Comparison of ENCODE assay signal across 2 worm cellular contexts in genomic region chrII:9938877-9939276, ce11.
A peak's percentile ranks its signal among the peaks of the same experiment; 100 is the strongest.
TF ChIP-seq lines count a peak whose summit lies in the region.

TSS of gene C05C10.7 (minus strand) at chrII:9938971.
TSS of gene C05C10.5 (plus strand) at chrII:9939040.

TF ChIP-seq in whole organism, L4 larva, 104 proteins besides CTCF, POLR2A, EP300 and RAD21:
- TF ChIP-seq T20F7.1 (GFP tag; optimal IDR thresholded peaks at IDR 0.05; lab: Kevin White, UChicago) = no peak
- TF ChIP-seq Y48G9A.11 (GFP tag; IDR thresholded peaks at IDR 0.05; lab: Robert Waterston, UW) = peak; percentile 76
- TF ChIP-seq lin-38 (GFP tag; IDR thresholded peaks at IDR 0.05; lab: Robert Waterston, UW) = peak; percentile 57
- TF ChIP-seq unc-130 (GFP tag; optimal IDR thresholded peaks at IDR 0.05; lab: Kevin White, UChicago) = peak; percentile 66
- no peak for TF ChIP-seq nhr-42 (GFP tag; IDR thresholded peaks at IDR 0.05; lab: Robert Waterston, UW)

TF ChIP-seq in whole organism, young adult, 124 proteins besides CTCF, POLR2A, EP300 and RAD21:
- no peak for TF ChIP-seq nhr-179 (tag; optimal IDR thresholded peaks at IDR 0.05; lab: Kevin White, UChicago)
- TF ChIP-seq F33H1.4 (GFP tag; IDR thresholded peaks at IDR 0.05; lab: Robert Waterston, UW) = peak; percentile 82
- TF ChIP-seq unc-130 (GFP tag; optimal IDR thresholded peaks at IDR 0.05; lab: Kevin White, UChicago) = peak; percentile 78
- TF ChIP-seq snpc-4 (GFP tag; optimal IDR thresholded peaks at IDR 0.05; lab: Kevin White, UChicago) = peak; percentile 21
- TF ChIP-seq snpc-4 (tag; optimal IDR thresholded peaks at IDR 0.05; lab: Kevin White, UChicago) = no peak
- TF ChIP-seq ceh-40 (GFP tag; IDR thresholded peaks at IDR 0.05; lab: Robert Waterston, UW) = no peak
- peak; percentile 46; the same call in 1 of the 2 replicates for TF ChIP-seq rcor-1 (GFP tag; IDR thresholded peaks at IDR 0.05; lab: Robert Waterston, UW)
- TF ChIP-seq chd-7 (tag; optimal IDR thresholded peaks at IDR 0.05; lab: Kevin White, UChicago) = no peak
- peak; percentile 13; the same call in 1 of the 2 replicates for TF ChIP-seq mcd-1 (GFP tag; IDR thresholded peaks at IDR 0.05; lab: Robert Waterston, UW)
- peak; percentile 90 for TF ChIP-seq D2030.7 (GFP tag; IDR thresholded peaks at IDR 0.05; lab: Robert Waterston, UW)
- TF ChIP-seq sptf-2 (GFP tag; optimal IDR thresholded peaks at IDR 0.05; lab: Kevin White, UChicago) = no peak
- TF ChIP-seq K11D2.4 (GFP tag; IDR thresholded peaks at IDR 0.05; lab: Robert Waterston, UW) = no peak
- peak; percentile 53 for TF ChIP-seq C17E4.6 (GFP tag; IDR thresholded peaks at IDR 0.05; lab: Robert Waterston, UW)
- no peak for TF ChIP-seq cebp-1 (GFP tag; IDR thresholded peaks at IDR 0.05; lab: Robert Waterston, UW)
- TF ChIP-seq cebp-1 (tag; optimal IDR thresholded peaks at IDR 0.05; lab: Kevin White, UChicago) = no peak
- peak; percentile 76; the same call in 1 of the 2 replicates for TF ChIP-seq Y95B8A.8 (GFP tag; IDR thresholded peaks at IDR 0.05; lab: Robert Waterston, UW)
- no peak for TF ChIP-seq F57C9.4 (tag; optimal IDR thresholded peaks at IDR 0.05; lab: Kevin White, UChicago)
- peak; percentile 88 for TF ChIP-seq snpc-3.4 (tag; optimal IDR thresholded peaks at IDR 0.05; lab: Kevin White, UChicago)
- no peak for TF ChIP-seq Y79H2A.3 (GFP tag; conservative IDR thresholded peaks at IDR 0.05; lab: Robert Waterston, UW)
- TF ChIP-seq lin-40 (tag; optimal IDR thresholded peaks at IDR 0.05; lab: Kevin White, UChicago) = no peak
- peak; percentile 78 for TF ChIP-seq lsl-1 (GFP tag; optimal IDR thresholded peaks at IDR 0.05; lab: Kevin White, UChicago)
- peak; percentile 57 for TF ChIP-seq dox-1 (GFP tag; IDR thresholded peaks at IDR 0.05; lab: Robert Waterston, UW)
- TF ChIP-seq sea-2 (GFP tag; IDR thresholded peaks at IDR 0.05; lab: Robert Waterston, UW) = no peak
- TF ChIP-seq tlf-1 (GFP tag; optimal IDR thresholded peaks at IDR 0.05; lab: Kevin White, UChicago) = peak; percentile 62
- TF ChIP-seq B0336.3 (GFP tag; IDR thresholded peaks at IDR 0.05; lab: Robert Waterston, UW) = peak; percentile 74; the same call in 1 of the 2 replicates
- TF ChIP-seq attf-3 (GFP tag; conservative IDR thresholded peaks at IDR 0.05; lab: Robert Waterston, UW) = 0 out of 2 replicates have a peak, but pooled peaks have one; percentile 16
- TF ChIP-seq Y53G8AR.9 (GFP tag; conservative IDR thresholded peaks at IDR 0.05; lab: Robert Waterston, UW) = 0 out of 2 replicates have a peak, but pooled peaks have one; percentile 38
- TF ChIP-seq athp-1 (tag; optimal IDR thresholded peaks at IDR 0.05; lab: Kevin White, UChicago) = peak; percentile 69
- peak; percentile 97 for TF ChIP-seq efl-1 (GFP tag; optimal IDR thresholded peaks at IDR 0.05; lab: Kevin White, UChicago)
- TF ChIP-seq ztf-25 (GFP tag; IDR thresholded peaks at IDR 0.05; lab: Robert Waterston, UW) = no peak
- TF ChIP-seq hsf-1 (GFP tag; IDR thresholded peaks at IDR 0.05; lab: Robert Waterston, UW) = peak; percentile 80
- TF ChIP-seq ceh-27 (GFP tag; optimal IDR thresholded peaks at IDR 0.05; lab: Kevin White, UChicago) = no peak
- TF ChIP-seq madf-3 (GFP tag; IDR thresholded peaks at IDR 0.05; lab: Robert Waterston, UW) = peak; percentile 75
- TF ChIP-seq lin-35 (GFP tag; optimal IDR thresholded peaks at IDR 0.05; lab: Kevin White, UChicago) = peak in 1 of 3 experiments; percentile 57
- TF ChIP-seq ceh-91 (GFP tag; IDR thresholded peaks at IDR 0.05; lab: Robert Waterston, UW) = peak; percentile 93
- peak; percentile 84 for TF ChIP-seq dpl-1 (GFP tag; optimal IDR thresholded peaks at IDR 0.05; lab: Kevin White, UChicago)
- peak; percentile 44 for TF ChIP-seq snpc-1.3 (tag; optimal IDR thresholded peaks at IDR 0.05; lab: Kevin White, UChicago; ENCODE audit: insufficient read depth)
- no peak for TF ChIP-seq ceh-100 (GFP tag; IDR thresholded peaks at IDR 0.05; lab: Robert Waterston, UW)
- peak; percentile 93 for TF ChIP-seq madf-8 (GFP tag; conservative IDR thresholded peaks at IDR 0.05; lab: Robert Waterston, UW)
- TF ChIP-seq xnd-1 (tag; optimal IDR thresholded peaks at IDR 0.05; lab: Kevin White, UChicago) = peak; percentile 86
- TF ChIP-seq F52B5.7 (tag; optimal IDR thresholded peaks at IDR 0.05; lab: Kevin White, UChicago) = no peak
- peak; percentile 90 for TF ChIP-seq lin-54 (GFP tag; optimal IDR thresholded peaks at IDR 0.05; lab: Kevin White, UChicago)
- TF ChIP-seq hmg-1.2 (GFP tag; IDR thresholded peaks at IDR 0.05; lab: Robert Waterston, UW) = peak; percentile 43; the same call in 1 of the 2 replicates
- peak; percentile 42 for TF ChIP-seq tbp1 (GFP tag; optimal IDR thresholded peaks at IDR 0.05; lab: Kevin White, UChicago)
- TF ChIP-seq ceh-58 (GFP tag; IDR thresholded peaks at IDR 0.05; lab: Robert Waterston, UW) = no peak
- TF ChIP-seq madf-6 (GFP tag; IDR thresholded peaks at IDR 0.05; lab: Robert Waterston, UW) = peak; percentile 98
- peak; percentile 86 for TF ChIP-seq B0019.2 (GFP tag; conservative IDR thresholded peaks at IDR 0.05; lab: Robert Waterston, UW)
- peak; percentile 78 for TF ChIP-seq ekl-4 (GFP tag; IDR thresholded peaks at IDR 0.05; lab: Robert Waterston, UW)

Comparison
In these comparisons a context has a peak if more than half of its experiments do, and no peak if none do; other contexts are left out.
1. Of the 7 proteins assayed by ChIP-seq in both whole organism, young adult and whole organism, L4 larva: peak only in whole organism, young adult: dpl-1; only in whole organism, L4 larva: none; in both: unc-130; in neither: 4; mixed calls (peak in some experiments, not most) for 1.